Fruit fly (Drosophila melanogaster) whole organism: ENCODE measurements around the gene CG43376.

ENCODE experiments used
- CG8478 ChIP-seq: fragments of >200 bp; optimal IDR thresholded peaks from 2 replicates; lab custom pipeline; 2018; ENCODE audit warnings: inconsistent platforms
- Dll ChIP-seq: fragments of >200 bp; optimal IDR thresholded peaks from 2 replicates; lab custom pipeline; 2017
- EcR ChIP-seq, 2 experiments: fragments of >200 bp; optimal IDR thresholded peaks; 2 replicates each; lab custom pipeline; 2017; ENCODE audit warnings: missing biosample characterization in 2 of 2, missing genetic modification characterization in 2 of 2, missing genetic modification reagents in 2 of 2
- pan ChIP-seq: fragments of >200 bp; optimal IDR thresholded peaks from 2 replicates; lab custom pipeline; 2017
- psq ChIP-seq: fragments of >200 bp; optimal IDR thresholded peaks from 2 replicates; lab custom pipeline; 2017
- usp ChIP-seq: fragments of >200 bp; optimal IDR thresholded peaks from 2 replicates; lab custom pipeline; 2017; ENCODE audit warnings: missing biosample characterization, missing genetic modification characterization, mixed read lengths

Gene CG43376

dm6 chr2L:13783264-13784154 lies 9.7 kb downstream of the CG43376 start, which contains the start of gene Eato:
TSS of gene Eato (plus strand) at chr2L:13784084.
- TF ChIP-seq Dll (lab: Kevin White, UChicago) (no peak), CG8478 (no peak), psq (lab: Kevin White, UChicago) (no peak), usp (GFP tag; lab: Kevin White, UChicago) (no peak), pan (no peak), EcR (GFP tag; optimal IDR thresholded peaks at IDR 0.05; lab: Kevin White, UChicago) (no peak)

dm6 chr2L:13784155-13784681 lies 10.4 kb downstream of the CG43376 start, which contains the start of gene CG16890:
TSS of gene CG16890 (minus strand) at chr2L:13784338.
- TF ChIP-seq CG8478 (no peak), pan (no peak), Dll (lab: Kevin White, UChicago) (no peak), usp (GFP tag; lab: Kevin White, UChicago) (no peak), EcR (GFP tag; optimal IDR thresholded peaks at IDR 0.05; lab: Kevin White, UChicago) (no peak), psq (lab: Kevin White, UChicago) (no peak)

- TF ChIP-seq CG8478 (no peak), pan (no peak), EcR (GFP tag; optimal IDR thresholded peaks at IDR 0.05; lab: Kevin White, UChicago) (no peak), psq (lab: Kevin White, UChicago) (no peak), usp (GFP tag; lab: Kevin White, UChicago) (no peak), Dll (lab: Kevin White, UChicago) (no peak)
Measured at dm6 chr2L:13790715-13791114, 16.9 kb downstream of the CG43376 start, which contains the start of gene CG16863. TSS of gene CG16863 (plus strand) at chr2L:13790959.

- no peak for TF ChIP-seq EcR (GFP tag; optimal IDR thresholded peaks at IDR 0.05; lab: Kevin White, UChicago)
- TF ChIP-seq Dll (lab: Kevin White, UChicago) = no peak
- no peak for TF ChIP-seq usp (GFP tag; lab: Kevin White, UChicago)
- no peak for TF ChIP-seq CG8478
- TF ChIP-seq pan = no peak
- no peak for TF ChIP-seq psq (lab: Kevin White, UChicago)
Measured at dm6 chr2L:13793405-13793804, 19.6 kb downstream of the CG43376 start, which contains the start of gene Sec71. TSS of gene Sec71 (plus strand) at chr2L:13793521.

- TF ChIP-seq psq (lab: Kevin White, UChicago) = no peak
- TF ChIP-seq Dll (lab: Kevin White, UChicago) = no peak
- no peak for TF ChIP-seq EcR (GFP tag; optimal IDR thresholded peaks at IDR 0.05; lab: Kevin White, UChicago)
- TF ChIP-seq usp (GFP tag; lab: Kevin White, UChicago) = no peak
- no peak for TF ChIP-seq pan
- TF ChIP-seq CG8478 = no peak
Measured at dm6 chr2L:13801166-13801565, 27.4 kb downstream of the CG43376 start.

dm6 chr2L:13802075-13802639 lies 28.4 kb downstream of the CG43376 start:
- TF ChIP-seq Dll (lab: Kevin White, UChicago) = no peak
- TF ChIP-seq EcR (GFP tag; optimal IDR thresholded peaks at IDR 0.05; lab: Kevin White, UChicago) = no peak
- TF ChIP-seq pan = no peak
- no peak for TF ChIP-seq CG8478
- no peak for TF ChIP-seq psq (lab: Kevin White, UChicago)
- no peak for TF ChIP-seq usp (GFP tag; lab: Kevin White, UChicago)

- no peak for TF ChIP-seq EcR (GFP tag; optimal IDR thresholded peaks at IDR 0.05; lab: Kevin White, UChicago)
- TF ChIP-seq psq (lab: Kevin White, UChicago) = no peak
- TF ChIP-seq usp (GFP tag; lab: Kevin White, UChicago) = no peak
- no peak for TF ChIP-seq CG8478
- no peak for TF ChIP-seq pan
Measured at dm6 chr2L:13803032-13803661, 29.4 kb downstream of the CG43376 start, which contains the start of gene CAH1. TSS of gene CAH1 (plus strand) at chr2L:13803626.

dm6 chr2L:13803805-13804560 lies 30.2 kb downstream of the CG43376 start:
- TF ChIP-seq pan = no peak
- no peak for TF ChIP-seq CG8478
- no peak for TF ChIP-seq Dll (lab: Kevin White, UChicago)
- no peak for TF ChIP-seq EcR (GFP tag; optimal IDR thresholded peaks at IDR 0.05; lab: Kevin White, UChicago)
- TF ChIP-seq psq (lab: Kevin White, UChicago) = no peak
- TF ChIP-seq usp (GFP tag; lab: Kevin White, UChicago) = no peak

- TF ChIP-seq Dll (lab: Kevin White, UChicago) = no peak
- TF ChIP-seq EcR (GFP tag; optimal IDR thresholded peaks at IDR 0.05; lab: Kevin White, UChicago) = no peak
- no peak for TF ChIP-seq CG8478
- TF ChIP-seq usp (GFP tag; lab: Kevin White, UChicago) = no peak
- TF ChIP-seq psq (lab: Kevin White, UChicago) = no peak
- no peak for TF ChIP-seq pan
Measured at dm6 chr2L:13804561-13805067, 30.8 kb downstream of the CG43376 start.

- TF ChIP-seq pan (no peak), usp (GFP tag; lab: Kevin White, UChicago) (no peak), Dll (lab: Kevin White, UChicago) (no peak), psq (lab: Kevin White, UChicago) (no peak), CG8478 (no peak), EcR (GFP tag; optimal IDR thresholded peaks at IDR 0.05; lab: Kevin White, UChicago) (no peak)
Measured at dm6 chr2L:13805170-13805569, 31.4 kb downstream of the CG43376 start.
